Worm (Caenorhabditis elegans): ENCODE measurements around the gene tni-1.

Gene tni-1

ce11 chrX:11407682-11408335 lies 30.5 kb upstream of the tni-1 start, which contains the start of gene F08B12.4:
F08B12.4 (minus strand) TSS chrX:11407732.
- TF ChIP-seq nhr-129 (tag; optimal IDR thresholded peaks at IDR 0.05) (peak; percentile 31), fos-1 (tag; optimal IDR thresholded peaks at IDR 0.05) (peak; percentile 88), R02D3.7 (tag; optimal IDR thresholded peaks at IDR 0.05) (no peak), crh-2 (tag; optimal IDR thresholded peaks at IDR 0.05) (peak; percentile 16), gmeb-1 (tag; optimal IDR thresholded peaks at IDR 0.05) (peak; percentile 6), F13H6.1 (tag; optimal IDR thresholded peaks at IDR 0.05) (peak; percentile 59), sma-9 (GFP tag; optimal IDR thresholded peaks at IDR 0.05) (peak; percentile 36), sma-9 (tag; optimal IDR thresholded peaks at IDR 0.05) (no peak), ama-1 (optimal IDR thresholded peaks at IDR 0.05) (peak; percentile 78), egl-27 (tag; optimal IDR thresholded peaks at IDR 0.05) (no peak), C34F6.9 (tag; optimal IDR thresholded peaks at IDR 0.05) (peak; percentile 24), lsy-2 (tag; optimal IDR thresholded peaks at IDR 0.05) (peak in 1 of 2 experiments; percentile 5)

ce11 chrX:11406784-11407183 lies 29.5 kb upstream of the tni-1 start:
- TF ChIP-seq nhr-6 (tag; optimal IDR thresholded peaks at IDR 0.05) (no peak), mbf-1 (tag; optimal IDR thresholded peaks at IDR 0.05) (no peak), lin-11 (tag; optimal IDR thresholded peaks at IDR 0.05) (no peak), fos-1 (tag; optimal IDR thresholded peaks at IDR 0.05) (peak; percentile 9), sma-3 (GFP tag; optimal IDR thresholded peaks at IDR 0.05) (peak; percentile 7)

DNA sequence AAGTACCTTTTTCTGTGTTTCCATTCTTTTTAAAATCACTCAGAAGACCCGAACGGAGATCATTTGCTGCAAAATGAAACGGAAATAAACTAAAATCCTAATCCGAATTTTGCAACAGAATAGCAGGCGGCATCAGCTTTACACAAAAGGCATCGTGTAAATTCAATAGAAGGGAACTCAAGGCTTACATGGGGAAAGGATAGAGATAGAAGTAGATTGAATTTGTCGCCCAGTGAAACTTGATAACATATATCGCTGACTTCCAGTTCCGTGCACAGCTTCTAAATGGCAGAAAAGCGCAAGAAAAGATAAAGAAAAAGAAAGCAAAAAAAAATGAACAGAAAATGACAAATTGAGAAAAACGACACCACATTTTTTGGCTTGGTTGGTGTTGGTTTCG lies 28.6 kb upstream of the tni-1 start, which contains the start of gene slo-2:
slo-2 (minus strand) TSS at position 24 of the 400 bp plus-strand sequence.
- TF ChIP-seq mdl-1 (tag; optimal IDR thresholded peaks at IDR 0.05) (no peak), C34F6.9 (tag; optimal IDR thresholded peaks at IDR 0.05) (no peak), gmeb-1 (tag; optimal IDR thresholded peaks at IDR 0.05) (no peak), sma-9 (GFP tag; optimal IDR thresholded peaks at IDR 0.05) (peak; percentile 25), sma-9 (tag; optimal IDR thresholded peaks at IDR 0.05) (no peak), alr-1 (tag; optimal IDR thresholded peaks at IDR 0.05) (no peak), elt-1 (tag; optimal IDR thresholded peaks at IDR 0.05) (no peak), ceh-16 (tag; optimal IDR thresholded peaks at IDR 0.05) (no peak), elt-3 (tag; optimal IDR thresholded peaks at IDR 0.05) (no peak), unc-39 (tag; optimal IDR thresholded peaks at IDR 0.05) (no peak)

DNA sequence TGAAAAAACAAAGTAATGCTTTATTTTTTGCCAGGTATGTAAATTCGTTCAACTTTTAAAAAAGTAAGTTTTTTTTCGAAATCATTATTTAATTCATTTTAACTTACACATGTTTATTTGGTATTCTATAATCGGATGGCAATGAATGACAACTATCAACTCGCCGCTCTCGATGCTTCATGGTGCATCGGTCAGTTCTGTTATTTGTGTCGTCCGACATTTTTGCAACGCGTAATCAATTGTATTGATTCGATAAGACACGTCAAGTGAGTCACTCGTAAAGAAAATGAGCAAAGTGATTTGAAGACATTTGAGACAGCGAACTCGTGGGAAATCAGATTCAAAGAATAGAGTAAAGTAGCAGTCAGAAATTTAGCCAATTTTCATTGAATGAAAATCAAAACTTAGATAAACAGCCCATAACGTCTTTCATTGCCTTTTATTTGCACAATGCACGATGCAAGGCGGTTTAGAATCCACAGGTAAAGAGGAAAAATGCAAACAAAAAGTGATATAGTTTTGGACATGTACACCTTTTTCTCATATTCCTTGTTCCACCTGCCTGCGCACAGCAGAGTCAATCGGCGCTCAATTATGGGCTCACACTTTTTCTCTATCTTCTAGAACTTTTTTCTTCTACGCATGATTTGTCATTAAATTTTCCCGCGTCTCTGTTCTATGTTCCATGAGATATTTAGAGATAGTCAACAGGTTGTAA lies 23.4 kb upstream of the tni-1 start:
- TF ChIP-seq Y55F3AM.14 (GFP tag; optimal IDR thresholded peaks at IDR 0.05) (no peak), peb-1 (tag; optimal IDR thresholded peaks at IDR 0.05) (no peak), unc-55 (GFP tag; optimal IDR thresholded peaks at IDR 0.05) (no peak), C34F6.9 (tag; optimal IDR thresholded peaks at IDR 0.05) (peak; percentile 22), nhr-129 (tag; optimal IDR thresholded peaks at IDR 0.05) (no peak), fos-1 (tag; optimal IDR thresholded peaks at IDR 0.05) (peak; percentile 77), ZK546.5 (tag; optimal IDR thresholded peaks at IDR 0.05) (no peak), elt-3 (tag; optimal IDR thresholded peaks at IDR 0.05) (no peak), blmp-1 (tag; optimal IDR thresholded peaks at IDR 0.05; ENCODE audit: insufficient read depth) (no peak), unc-62 (GFP tag; optimal IDR thresholded peaks at IDR 0.05) (no peak)

DNA sequence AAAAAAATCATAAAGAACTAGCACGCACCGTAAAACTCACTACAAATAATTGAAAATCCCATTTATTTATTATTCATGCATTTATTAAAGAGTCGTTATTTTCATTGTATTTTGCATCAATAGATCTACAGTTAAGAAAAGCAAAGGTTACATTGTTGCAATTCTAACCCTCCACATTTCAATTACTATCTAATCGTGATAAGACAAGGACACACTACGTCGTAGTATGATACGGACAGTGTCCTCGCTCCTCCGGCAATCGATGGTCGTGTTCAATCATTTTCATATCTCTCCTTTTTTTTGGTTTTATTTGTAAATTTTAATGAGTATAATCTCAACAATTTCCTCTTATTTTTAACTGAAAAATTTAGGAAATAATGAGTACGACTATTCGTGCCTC lies 15.7 kb upstream of the tni-1 start, which contains the start of gene prx-12:
prx-12 (plus strand) TSS at position 371 of the 400 bp plus-strand sequence.
- TF ChIP-seq dmd-4 (tag; optimal IDR thresholded peaks at IDR 0.05) (no peak), F13H6.1 (tag; optimal IDR thresholded peaks at IDR 0.05) (no peak), sma-3 (GFP tag; optimal IDR thresholded peaks at IDR 0.05) (peak; percentile 12), zag-1 (tag; optimal IDR thresholded peaks at IDR 0.05) (no peak), aly-2 (tag; optimal IDR thresholded peaks at IDR 0.05) (no peak), fos-1 (tag; optimal IDR thresholded peaks at IDR 0.05) (peak; percentile 45), lin-13 (GFP tag; optimal IDR thresholded peaks at IDR 0.05) (no peak), nhr-129 (tag; optimal IDR thresholded peaks at IDR 0.05) (no peak)
